Fruit fly (Drosophila melanogaster): ENCODE results near the gene Ir8a.
A peak's percentile ranks its signal among the peaks of the same experiment; 100 is the strongest.

Ir8a gene

dm6 chrX:9193604-9194003, 42.8 kb downstream of the Ir8a start, which contains the start of gene CG12106:
TSS of gene CG12106 (plus strand) at chrX:9193898.
- TF ChIP-seq Atf3 (GFP tag; optimal IDR thresholded peaks at IDR 0.05) (no peak), ken (GFP tag; IDR thresholded peaks at IDR 0.05) (no peak), CG14965 (GFP tag; optimal IDR thresholded peaks at IDR 0.05; ENCODE audit: borderline replicate concordance) (no peak), lab (GFP tag; optimal IDR thresholded peaks at IDR 0.05) (no peak), CG10959 (GFP tag; IDR thresholded peaks at IDR 0.05) (no peak), al (GFP tag; IDR thresholded peaks at IDR 0.05) (peak; percentile 7; the same call in 1 of the 2 replicates), CG11695 (GFP tag; IDR thresholded peaks at IDR 0.05) (peak; percentile 45; the same call in 1 of the 3 replicates), zf30C (GFP tag; optimal IDR thresholded peaks at IDR 0.05) (no peak), bowl (GFP tag; IDR thresholded peaks at IDR 0.05) (no peak), CG4730 (GFP tag; IDR thresholded peaks at IDR 0.05) (no peak), CG9609 (GFP tag; optimal IDR thresholded peaks at IDR 0.05) (peak; percentile 32), slp2 (GFP tag; optimal IDR thresholded peaks at IDR 0.05) (no peak), schlank (tag; optimal IDR thresholded peaks at IDR 0.05) (peak; percentile 19), sens-2 (GFP tag; IDR thresholded peaks at IDR 0.05) (no peak), cg (GFP tag; optimal IDR thresholded peaks at IDR 0.05) (no peak), CG14710 (tag; optimal IDR thresholded peaks at IDR 0.05) (peak; percentile 30), fu2 (GFP tag; optimal IDR thresholded peaks at IDR 0.05) (no peak), CG11560 (tag; IDR thresholded peaks at IDR 0.05) (no peak), CG12219 (GFP tag; optimal IDR thresholded peaks at IDR 0.05) (peak; percentile 1), Sin3A (optimal IDR thresholded peaks at IDR 0.05) (no peak), Dbx (GFP tag; IDR thresholded peaks at IDR 0.05) (0 out of 3 replicates have a peak, but pooled peaks have one; percentile 23), CG17912 (GFP tag; optimal IDR thresholded peaks at IDR 0.05) (no peak), hb (GFP tag; IDR thresholded peaks at IDR 0.05; ENCODE audit: partially characterized antibody) (no peak), Nf-YB (GFP tag; optimal IDR thresholded peaks at IDR 0.05) (no peak), Poxn (GFP tag; IDR thresholded peaks at IDR 0.05) (no peak), jing (GFP tag; optimal IDR thresholded peaks at IDR 0.05) (peak; percentile 14), CG16813 (GFP tag; IDR thresholded peaks at IDR 0.05; ENCODE audit: partially characterized antibody) (no peak), CG2712 (tag; optimal IDR thresholded peaks at IDR 0.05) (peak; percentile 42), CG1024 (GFP tag; IDR thresholded peaks at IDR 0.05) (no peak), HLH54F (GFP tag; optimal IDR thresholded peaks at IDR 0.05) (peak; percentile 36), az2 (GFP tag; optimal IDR thresholded peaks at IDR 0.05) (peak; percentile 26), Bteb2 (GFP tag; optimal IDR thresholded peaks at IDR 0.05) (no peak), org-1 (GFP tag; optimal IDR thresholded peaks at IDR 0.05) (no peak), pb (GFP tag; optimal IDR thresholded peaks at IDR 0.05) (no peak), Hmx (GFP tag; optimal IDR thresholded peaks at IDR 0.05) (no peak), CG6254 (GFP tag; optimal IDR thresholded peaks at IDR 0.05) (peak; percentile 31), Side (GFP tag; optimal IDR thresholded peaks at IDR 0.05) (no peak), CG17385 (GFP tag; optimal IDR thresholded peaks at IDR 0.05) (peak; percentile 50), CG9437 (GFP tag; optimal IDR thresholded peaks at IDR 0.05) (no peak), MTF-1 (GFP tag; optimal IDR thresholded peaks at IDR 0.05; ENCODE audit: borderline replicate concordance) (no peak), br (optimal IDR thresholded peaks at IDR 0.05) (no peak), fd3F (GFP tag; optimal IDR thresholded peaks at IDR 0.05) (peak; percentile 22), Hmr (GFP tag; optimal IDR thresholded peaks at IDR 0.05) (no peak), CG8478 (optimal IDR thresholded peaks at IDR 0.05) (no peak), yki (optimal IDR thresholded peaks at IDR 0.05) (no peak), ems (GFP tag; optimal IDR thresholded peaks at IDR 0.05) (peak; percentile 8), CG17359 (tag; optimal IDR thresholded peaks at IDR 0.05) (peak; percentile 27), abd-A (tag; optimal IDR thresholded peaks at IDR 0.05) (no peak), MESR4 (GFP tag; optimal IDR thresholded peaks at IDR 0.05) (no peak), wdn (GFP tag; IDR thresholded peaks at IDR 0.05) (no peak), CG5180 (GFP tag; optimal IDR thresholded peaks at IDR 0.05) (no peak), luna (GFP tag; optimal IDR thresholded peaks at IDR 0.05) (no peak), emc (GFP tag; optimal IDR thresholded peaks at IDR 0.05) (no peak)
